Worm (Caenorhabditis elegans) whole organism, L2 larva: ENCODE measurements around the gene srbc-16.

ENCODE experiments used
- C34F6.9 ChIP-seq: fragments of 150-350 bp; optimal IDR thresholded peaks from 2 replicates; lab custom pipeline; 2014; ENCODE audit warnings: missing biosample characterization, missing genetic modification characterization
- R02D3.7 ChIP-seq: fragments of 150-350 bp; optimal IDR thresholded peaks from 2 replicates; lab custom pipeline; 2014; ENCODE audit warnings: missing biosample characterization, missing genetic modification characterization
- Y55F3AM.14 ChIP-seq: fragments of 200-800 bp; sonication (Bioruptor generic); optimal IDR thresholded peaks from 2 replicates; lab custom pipeline; 2018; ENCODE audit warnings: mild to moderate bottlenecking, missing genetic modification characterization, missing compliant biosample characterization
- ZK546.5 ChIP-seq: sonication (generic microtip); optimal IDR thresholded peaks from 2 replicates; lab custom pipeline; 2017; ENCODE audit warnings: missing biosample characterization, missing genetic modification characterization
- alr-1 ChIP-seq: fragments of 150-350 bp; optimal IDR thresholded peaks from 2 replicates; lab custom pipeline; 2014; ENCODE audit warnings: missing biosample characterization, missing genetic modification characterization
- aly-2 ChIP-seq: fragments of 150-350 bp; optimal IDR thresholded peaks from 2 replicates; lab custom pipeline; 2014; ENCODE audit warnings: missing biosample characterization, missing genetic modification characterization
- ama-1 ChIP-seq: fragments of 150-350 bp; optimal IDR thresholded peaks from 2 replicates; lab custom pipeline; 2018; ENCODE audit warnings: inconsistent platforms
- blmp-1 ChIP-seq: sonication (generic microtip); optimal IDR thresholded peaks from 2 replicates; lab custom pipeline; 2017; ENCODE audit warnings: missing genetic modification characterization, mild to moderate bottlenecking, missing compliant biosample characterization, antibody characterized with exemption, moderate library complexity; ENCODE audit not compliant: insufficient read depth
- ceh-16 ChIP-seq: fragments of 150-350 bp; optimal IDR thresholded peaks from 2 replicates; lab custom pipeline; 2014; ENCODE audit warnings: missing biosample characterization, missing genetic modification characterization
- ceh-82 ChIP-seq: fragments of 150-350 bp; optimal IDR thresholded peaks from 2 replicates; lab custom pipeline; 2014; ENCODE audit warnings: missing biosample characterization, missing genetic modification characterization
- dmd-4 ChIP-seq: sonication (generic microtip); optimal IDR thresholded peaks from 2 replicates; lab custom pipeline; 2017; ENCODE audit warnings: missing biosample characterization, missing genetic modification characterization
- egl-27 ChIP-seq: sonication (generic microtip); optimal IDR thresholded peaks from 3 replicates; lab custom pipeline; 2017; ENCODE audit warnings: missing biosample characterization, missing genetic modification reagents, missing genetic modification characterization
- elt-1 ChIP-seq: fragments of 150-350 bp; optimal IDR thresholded peaks from 2 replicates; lab custom pipeline; 2014; ENCODE audit warnings: missing biosample characterization, missing genetic modification characterization
- elt-3 ChIP-seq: sonication (generic microtip); optimal IDR thresholded peaks from 2 replicates; lab custom pipeline; 2017; ENCODE audit warnings: missing biosample characterization, missing genetic modification characterization
- fos-1 ChIP-seq: fragments of 150-350 bp; optimal IDR thresholded peaks from 2 replicates; lab custom pipeline; 2014; ENCODE audit warnings: missing biosample characterization, missing genetic modification characterization
- gmeb-1 ChIP-seq: fragments of 150-350 bp; optimal IDR thresholded peaks from 2 replicates; lab custom pipeline; 2014; ENCODE audit warnings: missing biosample characterization, missing genetic modification characterization
- lin-11 ChIP-seq: fragments of 150-350 bp; sonication (generic microtip); optimal IDR thresholded peaks from 2 replicates; lab custom pipeline; 2014; ENCODE audit warnings: missing biosample characterization, missing genetic modification characterization, inconsistent platforms, mixed read lengths
- lin-13 ChIP-seq: fragments of 150-350 bp; optimal IDR thresholded peaks from 2 replicates; lab custom pipeline; 2014; ENCODE audit warnings: missing biosample characterization, missing genetic modification reagents, missing genetic modification characterization
- lsy-2 ChIP-seq, 2 experiments: fragments of 150-350 bp in 1 of 2; sonication (generic microtip) in 1 of 2; optimal IDR thresholded peaks; 2 replicates each; lab custom pipeline; 2014 to 2017; ENCODE audit warnings: missing biosample characterization in 2 of 2, missing genetic modification characterization in 2 of 2
- mbf-1 ChIP-seq: sonication (generic microtip); optimal IDR thresholded peaks from 2 replicates; lab custom pipeline; 2017; ENCODE audit warnings: missing biosample characterization, missing genetic modification characterization
- mdl-1 ChIP-seq, 2 experiments: fragments of 150-350 bp in 1 of 2; sonication (generic microtip) in 1 of 2; optimal IDR thresholded peaks; 2 replicates each; lab custom pipeline; 2017; ENCODE audit warnings: missing biosample characterization in 2 of 2, missing genetic modification characterization in 2 of 2
- nhr-10 ChIP-seq: sonication (generic microtip); optimal IDR thresholded peaks from 2 replicates; lab custom pipeline; 2017; ENCODE audit warnings: missing biosample characterization, missing genetic modification characterization
- nhr-11 ChIP-seq: fragments of 150-350 bp; optimal IDR thresholded peaks from 2 replicates; lab custom pipeline; 2014; ENCODE audit warnings: missing biosample characterization, missing genetic modification characterization
- nhr-12 ChIP-seq: fragments of 150-350 bp; optimal IDR thresholded peaks from 2 replicates; lab custom pipeline; 2014; ENCODE audit warnings: missing biosample characterization, missing genetic modification characterization
- nhr-23 ChIP-seq: fragments of 150-350 bp; optimal IDR thresholded peaks from 2 replicates; lab custom pipeline; 2014; ENCODE audit warnings: missing biosample characterization, missing genetic modification reagents, missing genetic modification characterization
- nhr-237 ChIP-seq: fragments of 150-350 bp; optimal IDR thresholded peaks from 2 replicates; lab custom pipeline; 2014; ENCODE audit warnings: missing biosample characterization, missing genetic modification characterization
- peb-1 ChIP-seq: fragments of 150-350 bp; optimal IDR thresholded peaks from 2 replicates; lab custom pipeline; 2014; ENCODE audit warnings: missing biosample characterization, missing genetic modification characterization
- sem-4 ChIP-seq: fragments of 150-350 bp; optimal IDR thresholded peaks from 2 replicates; lab custom pipeline; 2014; ENCODE audit warnings: missing biosample characterization, missing genetic modification reagents, missing genetic modification characterization
- sma-3 ChIP-seq: sonication (generic microtip); optimal IDR thresholded peaks from 2 replicates; lab custom pipeline; 2016; ENCODE audit warnings: missing genetic modification reagents, missing genetic modification characterization, missing compliant biosample characterization
- sma-9 ChIP-seq, 2 experiments: fragments of 150-350 bp in 1 of 2; sonication (generic microtip) in 1 of 2; optimal IDR thresholded peaks; 2 replicates each; lab custom pipeline; 2014 to 2016; ENCODE audit warnings: missing genetic modification characterization in 2 of 2, mild to moderate bottlenecking in 1 of 2, missing biosample characterization in 1 of 2, missing compliant biosample characterization in 1 of 2, missing genetic modification reagents in 1 of 2, moderate library complexity in 1 of 2
- snpc-4 ChIP-seq: fragments of 150-350 bp; optimal IDR thresholded peaks from 2 replicates; lab custom pipeline; 2014; ENCODE audit warnings: missing biosample characterization, missing genetic modification characterization
- unc-39 ChIP-seq: fragments of 150-350 bp; optimal IDR thresholded peaks from 2 replicates; lab custom pipeline; 2014; ENCODE audit warnings: missing biosample characterization, missing genetic modification characterization
- unc-55 ChIP-seq: fragments of 150-350 bp; sonication (generic microtip); optimal IDR thresholded peaks from 3 replicates; lab custom pipeline; 2014; ENCODE audit warnings: missing biosample characterization, missing genetic modification reagents, missing genetic modification characterization
- unc-62 ChIP-seq: fragments of 150-350 bp; optimal IDR thresholded peaks from 2 replicates; lab custom pipeline; 2014; ENCODE audit warnings: missing biosample characterization, missing genetic modification reagents, missing genetic modification characterization
- ztf-1 ChIP-seq: fragments of 200-800 bp; sonication (Bioruptor generic); conservative IDR thresholded peaks from 2 replicates; pipeline ENCODE4 v1.3.6; 2022; ENCODE audit warnings: missing genetic modification characterization, missing compliant biosample characterization
- ztf-11 ChIP-seq: sonication (generic microtip); optimal IDR thresholded peaks from 2 replicates; lab custom pipeline; 2017; ENCODE audit warnings: missing biosample characterization, missing genetic modification characterization
- ztf-4 ChIP-seq: fragments of 150-350 bp; optimal IDR thresholded peaks from 2 replicates; lab custom pipeline; 2014; ENCODE audit warnings: missing biosample characterization, missing genetic modification characterization

Gene srbc-16

DNA sequence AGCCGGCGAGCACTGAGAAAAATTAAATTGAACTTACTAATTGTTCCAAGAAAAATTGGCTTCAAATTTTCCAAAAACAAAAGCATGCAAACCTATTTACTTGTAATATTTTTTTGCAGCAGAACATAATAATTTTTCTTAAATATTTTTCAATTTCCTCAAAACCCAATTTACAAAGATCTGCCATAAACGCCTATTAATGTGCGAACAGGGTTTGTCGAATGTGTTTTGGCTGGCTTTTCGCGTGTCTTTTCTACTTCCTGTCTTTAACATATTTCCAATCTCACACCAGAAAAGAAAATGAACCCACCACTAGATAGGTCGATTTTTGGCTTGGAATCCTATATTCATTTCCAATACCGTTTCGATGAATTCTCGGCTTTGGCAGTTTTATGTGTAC, 6.6 kb upstream of the srbc-16 start, which contains the start of gene C45H4.18:
C45H4.18 (plus strand) TSS at position 301 of the 400 bp plus-strand sequence.
- TF ChIP-seq mdl-1 (tag; optimal IDR thresholded peaks at IDR 0.05; lab: Kevin White, UChicago) (no peak), lin-11 (no peak), blmp-1 (no peak), lin-13 (GFP tag; lab: Kevin White, UChicago) (no peak), nhr-10 (no peak), mbf-1 (tag; lab: Kevin White, UChicago) (no peak), gmeb-1 (tag; lab: Kevin White, UChicago) (no peak), ZK546.5 (tag; lab: Kevin White, UChicago) (no peak), lsy-2 (tag; optimal IDR thresholded peaks at IDR 0.05; lab: Kevin White, UChicago) (no peak)

DNA sequence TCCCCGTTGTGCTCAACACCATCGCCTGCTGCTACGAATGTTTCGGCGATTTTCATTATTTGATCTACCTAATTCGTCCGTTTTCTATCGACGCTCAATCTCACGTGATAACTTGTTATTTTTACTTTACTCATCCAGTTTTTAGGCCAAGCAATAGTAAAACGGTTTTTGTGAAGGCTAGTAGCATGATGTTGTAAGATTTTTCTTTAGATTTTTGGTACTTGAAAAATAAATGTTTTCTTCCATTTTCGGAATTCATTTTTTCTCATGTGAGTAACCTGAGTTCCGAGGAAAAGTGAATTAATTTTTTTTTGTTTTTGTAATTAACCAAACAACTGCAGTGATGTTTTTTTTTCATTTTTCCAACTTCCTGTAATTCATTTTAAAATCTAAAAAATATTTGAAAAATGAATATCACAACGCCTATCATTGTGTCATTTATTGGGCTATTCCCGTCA, 4.5 kb upstream of the srbc-16 start, which contains the start of gene srbc-17:
srbc-17 (plus strand) TSS at position 408 of the 458 bp plus-strand sequence.
- no peak for TF ChIP-seq lsy-2 (tag; optimal IDR thresholded peaks at IDR 0.05; lab: Kevin White, UChicago)
- no peak for TF ChIP-seq C34F6.9
- no peak for TF ChIP-seq ama-1 (lab: Kevin White, UChicago)
- no peak for TF ChIP-seq ztf-11 (tag; lab: Kevin White, UChicago)
- no peak for TF ChIP-seq mbf-1 (tag; lab: Kevin White, UChicago)
- TF ChIP-seq sma-9 (GFP tag; optimal IDR thresholded peaks at IDR 0.05; lab: Kevin White, UChicago): no peak
- no peak for TF ChIP-seq sma-9 (tag; optimal IDR thresholded peaks at IDR 0.05; lab: Kevin White, UChicago)
- TF ChIP-seq nhr-237 (tag; lab: Kevin White, UChicago): no peak
- TF ChIP-seq ceh-16: no peak
- TF ChIP-seq alr-1 (tag; lab: Kevin White, UChicago): no peak
- TF ChIP-seq, all 48 proteins: peak for 0

DNA sequence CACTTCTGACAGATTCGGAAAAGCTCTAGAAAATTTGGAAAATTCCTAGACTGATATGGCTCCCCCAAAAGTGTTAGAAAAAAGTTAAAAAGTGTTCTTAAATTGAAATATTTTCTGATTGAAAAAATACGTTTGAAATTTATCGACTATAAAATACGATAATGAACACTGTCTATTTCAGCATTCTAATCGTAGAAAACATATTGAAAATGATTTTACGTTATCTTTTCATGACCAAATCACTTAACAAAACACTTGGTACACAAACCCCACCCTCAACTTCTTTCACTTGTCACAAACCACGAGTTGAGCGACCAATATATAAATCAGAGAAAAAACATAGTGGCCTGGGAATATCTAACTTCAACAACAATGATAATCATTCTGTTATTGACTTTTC, 2.6 kb upstream of the srbc-16 start, which contains the start of gene cyp-33C1:
cyp-33C1 (plus strand) TSS at position 301 of the 400 bp plus-strand sequence.
- TF ChIP-seq ztf-11 (tag; lab: Kevin White, UChicago): no peak
- TF ChIP-seq unc-62 (GFP tag; lab: Kevin White, UChicago): no peak
- TF ChIP-seq Y55F3AM.14 (GFP tag; lab: Kevin White, UChicago): no peak
- TF ChIP-seq sem-4 (tag; lab: Kevin White, UChicago): no peak
- no peak for TF ChIP-seq nhr-11 (tag; lab: Kevin White, UChicago)
- TF ChIP-seq ceh-16: no peak
- TF ChIP-seq unc-39: no peak
- no peak for TF ChIP-seq aly-2
- TF ChIP-seq nhr-12: no peak
- TF ChIP-seq ztf-1: no peak
- no peak for TF ChIP-seq lin-11
- no peak for TF ChIP-seq dmd-4 (tag; lab: Kevin White, UChicago)
- TF ChIP-seq, all 48 proteins: peak for 0

DNA sequence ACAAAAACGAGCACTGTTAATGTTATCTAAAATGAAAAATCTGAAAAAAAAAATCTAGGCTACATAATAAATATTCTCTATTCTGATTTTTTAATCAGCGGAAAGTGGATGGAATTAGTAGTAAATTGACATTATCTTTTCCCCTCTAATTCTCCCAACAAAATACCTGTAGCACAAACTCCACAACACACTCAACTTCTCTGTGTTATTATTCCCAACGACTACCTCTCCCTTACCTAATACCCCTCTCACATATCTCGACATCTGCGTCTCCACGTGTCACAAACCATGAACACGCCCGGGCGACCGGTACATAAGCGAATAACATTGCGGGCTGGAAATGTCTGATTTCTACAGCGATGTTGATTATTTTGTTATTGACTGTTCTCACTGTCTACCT, 1.3 kb downstream of the srbc-16 start, which contains the start of gene cyp-33C2:
cyp-33C2 (plus strand) TSS at position 327 of the 400 bp plus-strand sequence.
- TF ChIP-seq ZK546.5 (tag; lab: Kevin White, UChicago): no peak
- no peak for TF ChIP-seq dmd-4 (tag; lab: Kevin White, UChicago)
- TF ChIP-seq snpc-4 (tag; lab: Kevin White, UChicago): no peak
- TF ChIP-seq lin-11: no peak
- TF ChIP-seq ceh-82 (tag; lab: Kevin White, UChicago): no peak
- no peak for TF ChIP-seq unc-55 (GFP tag; lab: Kevin White, UChicago)
- TF ChIP-seq nhr-23 (tag; lab: Kevin White, UChicago): no peak
- no peak for TF ChIP-seq fos-1 (tag; lab: Kevin White, UChicago)
- no peak for TF ChIP-seq gmeb-1 (tag; lab: Kevin White, UChicago)
- no peak for TF ChIP-seq nhr-11 (tag; lab: Kevin White, UChicago)
- no peak for TF ChIP-seq lsy-2 (tag; optimal IDR thresholded peaks at IDR 0.05; lab: Kevin White, UChicago)
- no peak for TF ChIP-seq ztf-11 (tag; lab: Kevin White, UChicago)
- TF ChIP-seq sma-3 (GFP tag; lab: Kevin White, UChicago): no peak
- TF ChIP-seq ztf-4: no peak
- no peak for TF ChIP-seq sma-9 (GFP tag; optimal IDR thresholded peaks at IDR 0.05; lab: Kevin White, UChicago)
- TF ChIP-seq sma-9 (tag; optimal IDR thresholded peaks at IDR 0.05; lab: Kevin White, UChicago): no peak
- no peak for TF ChIP-seq R02D3.7
- TF ChIP-seq mbf-1 (tag; lab: Kevin White, UChicago): no peak
- no peak for TF ChIP-seq elt-1

DNA sequence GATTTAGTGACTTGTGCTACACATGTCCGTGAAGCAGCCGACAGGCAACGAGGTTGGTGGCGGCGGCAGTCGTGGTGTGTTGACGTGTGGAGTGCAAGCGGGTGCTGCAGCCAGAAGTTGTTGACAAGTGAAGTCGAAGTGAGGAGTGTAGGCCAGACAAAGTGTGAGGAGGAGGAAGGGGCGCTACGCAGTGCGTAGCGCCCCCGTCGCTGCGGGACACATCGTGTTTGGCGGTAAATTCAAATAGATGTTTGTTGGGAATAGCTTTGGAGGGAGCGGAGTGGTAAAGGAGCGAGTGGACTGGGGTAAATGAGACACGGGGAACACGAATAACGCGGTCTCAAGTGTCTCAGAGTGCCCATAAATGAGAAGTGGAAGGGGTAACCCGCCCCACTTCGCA, 3.6 kb downstream of the srbc-16 start:
- TF ChIP-seq fos-1 (tag; lab: Kevin White, UChicago): no peak
- no peak for TF ChIP-seq nhr-237 (tag; lab: Kevin White, UChicago)
- no peak for TF ChIP-seq elt-1
- TF ChIP-seq egl-27 (tag; lab: Kevin White, UChicago): no peak
- no peak for TF ChIP-seq elt-3 (tag; lab: Kevin White, UChicago)
- TF ChIP-seq peb-1 (tag; lab: Kevin White, UChicago): no peak
- TF ChIP-seq gmeb-1 (tag; lab: Kevin White, UChicago): no peak
